Worm (Caenorhabditis elegans) whole organism, L4/young adult: Measurements from ENCODE around the gene F58B4.5.

Experiments used
- W03F9.2 ChIP-seq: fragments of 150-350 bp; optimal IDR thresholded peaks from 2 replicates; lab custom pipeline; 2014; ENCODE audit warnings: missing biosample characterization, missing genetic modification characterization
- him-1 ChIP-seq: sonication (generic microtip); optimal IDR thresholded peaks from 2 replicates; lab custom pipeline; 2016; ENCODE audit warnings: missing genotype, missing genetic modification reagents, missing genetic modification characterization, missing compliant biosample characterization

DNA sequence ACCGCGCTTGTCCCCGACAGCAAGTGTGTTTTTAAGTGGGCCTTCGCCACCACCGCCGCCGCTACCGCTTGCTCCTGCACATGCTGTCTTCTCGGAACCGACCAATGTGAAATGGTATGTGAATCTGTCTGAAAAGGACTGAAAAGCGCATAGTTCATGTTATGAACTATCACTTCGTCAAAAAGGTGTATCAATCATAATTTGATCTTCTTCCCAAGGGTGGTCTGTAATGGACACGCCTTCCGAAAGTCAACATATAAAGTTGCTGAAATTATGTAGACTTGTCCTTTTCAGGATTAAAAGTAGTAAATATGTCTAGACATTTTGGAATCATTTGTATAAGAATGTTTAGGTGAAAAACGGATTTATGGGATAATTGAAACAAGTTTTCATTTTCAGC lies 9.7 kb downstream of the F58B4.5 start, which contains the start of gene zip-9:
- TF ChIP-seq him-1 (tag; lab: Kevin White, UChicago) = no peak
- no peak for TF ChIP-seq W03F9.2 (tag; lab: Kevin White, UChicago)
